Worm (Caenorhabditis elegans): ENCODE data around the gene ZK1248.15.

ce11 chrII:5841053-5841547, 2.7 kb upstream of the ZK1248.15 start, which contains the start of gene lec-5:
- TF ChIP-seq nfya-1 (tag; optimal IDR thresholded peaks at IDR 0.05; ENCODE audit: insufficient read depth) = no peak
- TF ChIP-seq elt-1 (tag; optimal IDR thresholded peaks at IDR 0.05) = no peak
- TF ChIP-seq zag-1 (tag; optimal IDR thresholded peaks at IDR 0.05) = no peak
- no peak for TF ChIP-seq ceh-82 (tag; optimal IDR thresholded peaks at IDR 0.05)
- TF ChIP-seq aly-2 (tag; optimal IDR thresholded peaks at IDR 0.05) = no peak
- TF ChIP-seq ceh-28 (tag; optimal IDR thresholded peaks at IDR 0.05) = no peak
- TF ChIP-seq nhr-23 (tag; optimal IDR thresholded peaks at IDR 0.05) = no peak
- TF ChIP-seq egl-27 (tag; optimal IDR thresholded peaks at IDR 0.05) = no peak
- no peak for TF ChIP-seq nhr-25 (tag; optimal IDR thresholded peaks at IDR 0.05)
- TF ChIP-seq tbx-2 (tag; optimal IDR thresholded peaks at IDR 0.05) = no peak
- no peak for TF ChIP-seq unc-62 (GFP tag; optimal IDR thresholded peaks at IDR 0.05)
- TF ChIP-seq nhr-12 (tag; optimal IDR thresholded peaks at IDR 0.05) = no peak
- TF ChIP-seq elt-3 (tag; optimal IDR thresholded peaks at IDR 0.05) = no peak
- TF ChIP-seq fkh-10 (GFP tag; optimal IDR thresholded peaks at IDR 0.05) = no peak
